Worm (Caenorhabditis elegans): ENCODE measurements around the gene F10E7.5.

Gene F10E7.5

ce11 chrII:7111657-7112049 lies at the start of gene F10E7.5:
TSS of gene F10E7.5 (plus strand) at chrII:7111978.
- TF ChIP-seq ref-1 (GFP tag; conservative IDR thresholded peaks at IDR 0.05), result no peak
- peak; percentile 35 for TF ChIP-seq cog-1 (tag; optimal IDR thresholded peaks at IDR 0.05)

DNA sequence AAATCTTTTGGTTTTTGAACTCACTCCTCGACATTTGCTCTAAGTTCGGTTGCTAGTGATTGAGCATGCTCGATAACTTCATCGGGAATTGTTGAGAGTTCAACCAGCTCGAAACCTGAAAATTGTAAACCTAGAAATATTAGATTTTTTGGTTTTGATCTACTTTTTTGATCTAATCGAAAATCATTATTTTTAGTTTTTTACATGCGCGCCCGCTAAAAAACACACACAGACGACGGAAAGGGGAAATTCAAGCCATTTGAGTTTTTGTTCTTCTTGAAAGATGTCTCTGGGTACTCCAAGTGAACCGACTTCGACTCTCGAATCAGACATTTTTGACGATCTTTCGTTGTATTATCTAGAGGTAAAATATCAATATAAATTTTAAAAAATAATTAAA lies 46.4 kb upstream of the F10E7.5 start, which contains the start of gene nos-2:
Gene nos-2 (plus strand): TSS at position 228 of the 400 bp plus-strand sequence.
- TF ChIP-seq cog-1 (tag; optimal IDR thresholded peaks at IDR 0.05) (no peak), ztf-29 (GFP tag; IDR thresholded peaks at IDR 0.05) (no peak), tab-1 (GFP tag; IDR thresholded peaks at IDR 0.05) (no peak), T22C8.4 (GFP tag; IDR thresholded peaks at IDR 0.05) (no peak), ref-1 (GFP tag; conservative IDR thresholded peaks at IDR 0.05) (no peak), ztf-23 (GFP tag; IDR thresholded peaks at IDR 0.05) (no peak), flt-1 (GFP tag; IDR thresholded peaks at IDR 0.05) (no peak), med-1 (GFP tag; optimal IDR thresholded peaks at IDR 0.05; ENCODE audit: insufficient read depth) (no peak), klf-2 (GFP tag; conservative IDR thresholded peaks at IDR 0.05) (no peak)

- no peak for TF ChIP-seq klf-2 (GFP tag; conservative IDR thresholded peaks at IDR 0.05)
- no peak for TF ChIP-seq cog-1 (tag; optimal IDR thresholded peaks at IDR 0.05)
- TF ChIP-seq ztf-23 (GFP tag; IDR thresholded peaks at IDR 0.05), result no peak
- TF ChIP-seq flt-1 (GFP tag; IDR thresholded peaks at IDR 0.05), result no peak
- no peak for TF ChIP-seq ztf-29 (GFP tag; IDR thresholded peaks at IDR 0.05)
- TF ChIP-seq ref-1 (GFP tag; conservative IDR thresholded peaks at IDR 0.05), result no peak
- no peak for TF ChIP-seq tab-1 (GFP tag; IDR thresholded peaks at IDR 0.05)
- no peak for TF ChIP-seq med-1 (GFP tag; optimal IDR thresholded peaks at IDR 0.05; ENCODE audit: insufficient read depth)
- TF ChIP-seq T22C8.4 (GFP tag; IDR thresholded peaks at IDR 0.05), result no peak
These were observed 41.9 kb upstream of the F10E7.5 start, which contains the start of gene him-14 for ce11 chrII:7069866-7070265. TSS of gene him-14 (minus strand) at chrII:7069966.

DNA sequence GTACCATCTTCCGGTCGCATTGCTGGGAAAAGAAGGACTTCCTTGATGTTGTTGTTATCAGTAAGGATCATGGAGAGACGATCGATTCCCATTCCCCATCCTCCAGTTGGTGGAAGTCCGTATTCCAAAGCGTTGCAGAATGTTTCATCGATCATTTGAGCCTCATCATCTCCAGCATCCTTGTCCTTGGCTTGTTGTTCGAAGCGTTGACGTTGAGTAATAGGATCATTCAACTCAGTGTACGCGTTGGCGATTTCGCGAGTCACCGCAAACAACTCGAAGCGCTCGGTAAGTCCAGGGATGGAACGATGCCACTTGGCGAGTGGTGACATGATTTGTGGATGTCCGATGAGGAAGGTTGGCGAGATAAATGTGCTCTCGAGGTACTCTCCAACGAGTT lies 41.3 kb upstream of the F10E7.5 start:
- TF ChIP-seq flt-1 (GFP tag; IDR thresholded peaks at IDR 0.05), result no peak
- TF ChIP-seq klf-2 (GFP tag; conservative IDR thresholded peaks at IDR 0.05), result no peak
- no peak for TF ChIP-seq med-1 (GFP tag; optimal IDR thresholded peaks at IDR 0.05; ENCODE audit: insufficient read depth)
- TF ChIP-seq ztf-29 (GFP tag; IDR thresholded peaks at IDR 0.05), result no peak
- TF ChIP-seq ref-1 (GFP tag; conservative IDR thresholded peaks at IDR 0.05), result no peak
- no peak for TF ChIP-seq cog-1 (tag; optimal IDR thresholded peaks at IDR 0.05)
- no peak for TF ChIP-seq tab-1 (GFP tag; IDR thresholded peaks at IDR 0.05)
- no peak for TF ChIP-seq T22C8.4 (GFP tag; IDR thresholded peaks at IDR 0.05)
- no peak for TF ChIP-seq ztf-23 (GFP tag; IDR thresholded peaks at IDR 0.05)

DNA sequence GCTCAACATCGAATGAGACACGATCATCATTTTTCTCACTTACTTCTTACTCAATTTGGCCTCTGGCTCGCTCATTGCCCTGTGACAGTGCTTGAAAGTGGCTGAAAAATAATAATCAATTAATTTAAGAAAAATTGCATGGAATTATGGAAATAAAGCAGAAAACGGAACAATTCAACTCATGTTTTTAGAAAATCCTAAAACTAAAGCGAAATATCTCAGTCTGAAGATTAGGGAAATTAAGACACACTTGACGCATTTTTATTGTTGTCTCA lies 39.5 kb upstream of the F10E7.5 start, which contains the start of gene kars-1:
Gene kars-1 (minus strand): TSS at position 101 of the 275 bp plus-strand sequence.
- TF ChIP-seq ztf-23 (GFP tag; IDR thresholded peaks at IDR 0.05) (no peak), T22C8.4 (GFP tag; IDR thresholded peaks at IDR 0.05) (no peak), flt-1 (GFP tag; IDR thresholded peaks at IDR 0.05) (no peak)

ce11 chrII:7072590-7073536 lies 38.9 kb upstream of the F10E7.5 start:
- TF ChIP-seq flt-1 (GFP tag; IDR thresholded peaks at IDR 0.05) (peak; percentile 77), cog-1 (tag; optimal IDR thresholded peaks at IDR 0.05) (peak; percentile 74), ztf-23 (GFP tag; IDR thresholded peaks at IDR 0.05) (no peak; the same call in 1 of the 2 replicates), ztf-29 (GFP tag; IDR thresholded peaks at IDR 0.05) (0 out of 2 replicates have a peak, but pooled peaks have one; percentile 41)

- no peak for TF ChIP-seq flt-1 (GFP tag; IDR thresholded peaks at IDR 0.05)
- no peak for TF ChIP-seq cog-1 (tag; optimal IDR thresholded peaks at IDR 0.05)
- TF ChIP-seq klf-2 (GFP tag; conservative IDR thresholded peaks at IDR 0.05), result no peak
- no peak for TF ChIP-seq ztf-23 (GFP tag; IDR thresholded peaks at IDR 0.05)
- no peak for TF ChIP-seq ztf-29 (GFP tag; IDR thresholded peaks at IDR 0.05)
- no peak for TF ChIP-seq tab-1 (GFP tag; IDR thresholded peaks at IDR 0.05)
- no peak for TF ChIP-seq ref-1 (GFP tag; conservative IDR thresholded peaks at IDR 0.05)
- no peak for TF ChIP-seq T22C8.4 (GFP tag; IDR thresholded peaks at IDR 0.05)
- no peak for TF ChIP-seq med-1 (GFP tag; optimal IDR thresholded peaks at IDR 0.05; ENCODE audit: insufficient read depth)
These were observed 38.3 kb upstream of the F10E7.5 start, which contains the start of gene kat-1 for ce11 chrII:7073537-7073913. TSS of gene kat-1 (plus strand) at chrII:7073814.

- TF ChIP-seq ztf-29 (GFP tag; IDR thresholded peaks at IDR 0.05) (no peak), ref-1 (GFP tag; conservative IDR thresholded peaks at IDR 0.05) (no peak), med-1 (GFP tag; optimal IDR thresholded peaks at IDR 0.05; ENCODE audit: insufficient read depth) (no peak), cog-1 (tag; optimal IDR thresholded peaks at IDR 0.05) (no peak), klf-2 (GFP tag; conservative IDR thresholded peaks at IDR 0.05) (no peak), ztf-23 (GFP tag; IDR thresholded peaks at IDR 0.05) (no peak), T22C8.4 (GFP tag; IDR thresholded peaks at IDR 0.05) (no peak), tab-1 (GFP tag; IDR thresholded peaks at IDR 0.05) (no peak), flt-1 (GFP tag; IDR thresholded peaks at IDR 0.05) (no peak)
These were observed 36.1 kb upstream of the F10E7.5 start, which contains the start of gene T02G5.7 for ce11 chrII:7075564-7076228. TSS of gene T02G5.7 (plus strand) at chrII:7075614.

DNA sequence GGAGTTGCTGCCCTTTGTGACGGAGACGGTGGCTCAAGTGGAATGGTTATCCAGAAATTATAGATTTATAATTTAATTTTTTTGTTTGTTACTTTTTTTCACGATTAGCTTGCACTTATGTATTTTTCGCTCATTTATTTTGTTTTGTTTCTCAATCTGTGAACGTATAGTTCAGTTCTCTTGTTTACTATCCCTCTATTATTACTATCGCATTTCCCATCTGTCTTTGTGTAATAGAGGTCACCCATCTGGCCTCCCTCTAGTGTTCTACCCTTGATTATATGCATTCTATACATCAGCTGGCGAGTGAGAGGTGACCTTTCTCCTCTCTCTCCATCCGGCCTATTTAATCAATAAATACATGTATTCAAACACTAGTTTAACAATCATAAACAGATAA lies 27.8 kb upstream of the F10E7.5 start, which contains the start of the genes T02G5.14 and T02G5.15:
Gene T02G5.14 (plus strand): TSS at position 301 of the 400 bp plus-strand sequence.
Gene T02G5.15 (plus strand): TSS at position 301 of the 400 bp plus-strand sequence.
- TF ChIP-seq T22C8.4 (GFP tag; IDR thresholded peaks at IDR 0.05), result peak; percentile 58

DNA sequence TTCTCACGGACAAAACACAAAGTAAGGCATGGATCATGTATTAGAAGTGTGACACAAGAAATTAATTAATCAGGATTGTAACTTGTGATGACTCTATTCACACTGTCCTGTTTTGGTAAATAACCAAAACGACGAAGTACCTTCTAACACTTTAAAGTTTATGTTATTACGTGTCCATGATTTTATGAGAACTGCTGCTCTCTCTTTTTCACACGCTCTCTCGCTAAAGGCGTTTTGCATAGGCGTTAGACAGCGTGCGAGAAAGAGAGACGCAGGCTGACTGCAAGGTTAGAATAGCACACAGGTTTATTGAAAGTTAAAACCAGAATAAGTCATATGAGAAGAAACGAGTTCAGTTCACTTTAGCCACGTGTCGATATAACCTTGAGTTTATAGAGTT lies 21.7 kb upstream of the F10E7.5 start:
- no peak for TF ChIP-seq ztf-29 (GFP tag; IDR thresholded peaks at IDR 0.05)
- TF ChIP-seq tab-1 (GFP tag; IDR thresholded peaks at IDR 0.05), result no peak
- TF ChIP-seq klf-2 (GFP tag; conservative IDR thresholded peaks at IDR 0.05), result no peak
- no peak for TF ChIP-seq flt-1 (GFP tag; IDR thresholded peaks at IDR 0.05)
- no peak for TF ChIP-seq T22C8.4 (GFP tag; IDR thresholded peaks at IDR 0.05)
- TF ChIP-seq ztf-23 (GFP tag; IDR thresholded peaks at IDR 0.05), result no peak
- TF ChIP-seq ref-1 (GFP tag; conservative IDR thresholded peaks at IDR 0.05), result no peak
- TF ChIP-seq med-1 (GFP tag; optimal IDR thresholded peaks at IDR 0.05; ENCODE audit: insufficient read depth), result no peak
- no peak for TF ChIP-seq cog-1 (tag; optimal IDR thresholded peaks at IDR 0.05)

Data from whole organism, midembryonic.